Worm (Caenorhabditis elegans) whole organism, mixed stage, embryonic: ENCODE measurements around the gene ncx-9.

ENCODE experiments used
- M03D4.4 ChIP-seq: sonication (generic microtip); optimal IDR thresholded peaks from 2 replicates; lab custom pipeline; 2017; ENCODE audit warnings: mild to moderate bottlenecking, missing genetic modification characterization, missing compliant biosample characterization
- bed-3 ChIP-seq: fragments of 200-800 bp; sonication (Bioruptor generic); optimal IDR thresholded peaks from 3 replicates; lab custom pipeline; 2018; ENCODE audit warnings: mild to moderate bottlenecking, missing genetic modification characterization, moderate library complexity, missing compliant biosample characterization
- blmp-1 ChIP-seq: fragments of 150-350 bp; optimal IDR thresholded peaks from 2 replicates; lab custom pipeline; 2014; ENCODE audit warnings: missing biosample characterization, missing genetic modification characterization
- ceh-39 ChIP-seq: fragments of 150-350 bp; optimal IDR thresholded peaks from 2 replicates; lab custom pipeline; 2014; ENCODE audit warnings: missing biosample characterization, missing genetic modification characterization
- ceh-43 ChIP-seq: fragments of 200-800 bp; sonication (Bioruptor generic); optimal IDR thresholded peaks from 2 replicates; lab custom pipeline; 2018; ENCODE audit warnings: mild to moderate bottlenecking, missing genetic modification characterization, moderate library complexity, missing compliant biosample characterization
- ces-1 ChIP-seq: fragments of 150-350 bp; optimal IDR thresholded peaks from 2 replicates; lab custom pipeline; 2014; ENCODE audit warnings: missing biosample characterization, missing genetic modification reagents, missing genetic modification characterization
- cnd-1 ChIP-seq: fragments of 200-800 bp; sonication (Bioruptor generic); optimal IDR thresholded peaks from 2 replicates; lab custom pipeline; 2018; ENCODE audit warnings: mild to moderate bottlenecking, missing genetic modification characterization, missing compliant biosample characterization
- drap-1 ChIP-seq: fragments of 200-800 bp; sonication (Bioruptor generic); optimal IDR thresholded peaks from 3 replicates; lab custom pipeline; 2018; ENCODE audit warnings: mild to moderate bottlenecking, missing genetic modification characterization, missing compliant biosample characterization
- elt-3 ChIP-seq: fragments of 150-350 bp; optimal IDR thresholded peaks from 2 replicates; lab custom pipeline; 2014; ENCODE audit warnings: missing biosample characterization, missing genetic modification characterization
- flh-1 ChIP-seq: fragments of 200-800 bp; sonication (Bioruptor generic); optimal IDR thresholded peaks from 2 replicates; lab custom pipeline; 2018; ENCODE audit warnings: mild to moderate bottlenecking, missing genetic modification characterization, moderate library complexity, missing compliant biosample characterization
- ham-2 ChIP-seq: fragments of 200-800 bp; sonication (Bioruptor generic); optimal IDR thresholded peaks from 2 replicates; lab custom pipeline; 2018; ENCODE audit warnings: mild to moderate bottlenecking, missing genetic modification characterization, missing compliant biosample characterization
- hlh-1 ChIP-seq: fragments of 150-350 bp; optimal IDR thresholded peaks from 2 replicates; lab custom pipeline; 2014; ENCODE audit warnings: missing biosample characterization, missing genetic modification reagents, missing genetic modification characterization
- lin-13 ChIP-seq: fragments of 150-350 bp; optimal IDR thresholded peaks from 2 replicates; lab custom pipeline; 2014; ENCODE audit warnings: missing biosample characterization, missing genetic modification characterization
- lin-32 ChIP-seq: fragments of 200-800 bp; sonication (Bioruptor generic); optimal IDR thresholded peaks from 2 replicates; lab custom pipeline; 2018; ENCODE audit warnings: mild to moderate bottlenecking, missing genetic modification characterization, missing compliant biosample characterization
- mab-5 ChIP-seq: fragments of 150-350 bp; optimal IDR thresholded peaks from 2 replicates; lab custom pipeline; 2014; ENCODE audit warnings: missing biosample characterization, missing genetic modification characterization
- mep-1 ChIP-seq: fragments of 150-350 bp; optimal IDR thresholded peaks from 2 replicates; lab custom pipeline; 2017; ENCODE audit warnings: missing biosample characterization, missing genetic modification reagents, missing genetic modification characterization, inconsistent platforms
- mls-2 ChIP-seq: sonication (generic microtip); optimal IDR thresholded peaks from 2 replicates; lab custom pipeline; 2016; ENCODE audit warnings: mild to moderate bottlenecking, missing genetic modification characterization, moderate library complexity, missing compliant biosample characterization
- nhr-2 ChIP-seq: fragments of 150-350 bp; optimal IDR thresholded peaks from 2 replicates; lab custom pipeline; 2014; ENCODE audit warnings: missing biosample characterization, missing genetic modification characterization
- nhr-237 ChIP-seq: fragments of 150-350 bp; optimal IDR thresholded peaks from 2 replicates; lab custom pipeline; 2014; ENCODE audit warnings: missing biosample characterization, missing genetic modification characterization
- nhr-28 ChIP-seq: fragments of 150-350 bp; optimal IDR thresholded peaks from 2 replicates; lab custom pipeline; 2014; ENCODE audit warnings: missing biosample characterization, missing genetic modification characterization
- nhr-76 ChIP-seq: sonication (generic microtip); optimal IDR thresholded peaks from 2 replicates; lab custom pipeline; 2017; ENCODE audit warnings: missing biosample characterization, missing genetic modification characterization
- pha-4 ChIP-seq: fragments of 150-350 bp; optimal IDR thresholded peaks from 2 replicates; lab custom pipeline; 2018; ENCODE audit warnings: missing biosample characterization, missing genetic modification reagents, missing genetic modification characterization
- sem-2 ChIP-seq: fragments of 200-800 bp; sonication (Bioruptor generic); optimal IDR thresholded peaks from 2 replicates; lab custom pipeline; 2018; ENCODE audit warnings: mild to moderate bottlenecking, missing genetic modification characterization, missing compliant biosample characterization
- snpc-4 ChIP-seq: fragments of 150-350 bp; optimal IDR thresholded peaks from 2 replicates; lab custom pipeline; 2014; ENCODE audit warnings: missing biosample characterization, missing genetic modification characterization
- sptf-1 ChIP-seq: sonication (generic microtip); optimal IDR thresholded peaks from 2 replicates; lab custom pipeline; 2017; ENCODE audit warnings: mild to moderate bottlenecking, missing genetic modification characterization, moderate library complexity, missing compliant biosample characterization
- tbx-8 ChIP-seq: fragments of 200-800 bp; sonication (Bioruptor generic); optimal IDR thresholded peaks from 2 replicates; lab custom pipeline; 2018; ENCODE audit warnings: mild to moderate bottlenecking, missing genetic modification characterization, moderate library complexity, missing compliant biosample characterization
- unc-120 ChIP-seq: sonication (generic microtip); optimal IDR thresholded peaks from 2 replicates; lab custom pipeline; 2017; ENCODE audit warnings: missing genetic modification characterization, missing compliant biosample characterization; ENCODE audit not compliant: poor library complexity, severe bottlenecking
- unc-39 ChIP-seq: fragments of 150-350 bp; optimal IDR thresholded peaks from 2 replicates; lab custom pipeline; 2014; ENCODE audit warnings: missing biosample characterization, missing genetic modification characterization
- unc-62 ChIP-seq: fragments of 150-350 bp; optimal IDR thresholded peaks from 2 replicates; lab custom pipeline; 2014; ENCODE audit warnings: missing biosample characterization, missing genetic modification reagents, missing genetic modification characterization
- zip-8 ChIP-seq: fragments of 150-350 bp; optimal IDR thresholded peaks from 2 replicates; lab custom pipeline; 2014; ENCODE audit warnings: missing biosample characterization, missing genetic modification characterization
- ztf-11 ChIP-seq: fragments of 150-350 bp; optimal IDR thresholded peaks from 2 replicates; lab custom pipeline; 2014; ENCODE audit warnings: missing biosample characterization, missing genetic modification characterization

ncx-9 gene

ce11 chrV:4987097-4987496 lies 8.0 kb downstream of the ncx-9 start, which contains the start of gene ncx-8:
Gene ncx-8, minus strand, starts transcription at chrV:4987197.
- TF ChIP-seq ces-1 (GFP tag; lab: Kevin White, UChicago) (no peak), unc-39 (tag; lab: Kevin White, UChicago) (no peak), sem-2 (GFP tag; lab: Kevin White, UChicago) (no peak), nhr-2 (tag; lab: Kevin White, UChicago) (no peak), zip-8 (tag; lab: Kevin White, UChicago) (no peak), bed-3 (GFP tag; lab: Kevin White, UChicago) (no peak), flh-1 (no peak), cnd-1 (tag; lab: Kevin White, UChicago) (no peak), elt-3 (no peak), ceh-43 (no peak)
- TF ChIP-seq, all 35 proteins: peak for 0

- TF ChIP-seq ceh-43 = no peak
- TF ChIP-seq mep-1 (tag; lab: Kevin White, UChicago) = no peak
- no peak for TF ChIP-seq unc-62
- no peak for TF ChIP-seq ces-1 (GFP tag; lab: Kevin White, UChicago)
- TF ChIP-seq zip-8 (tag; lab: Kevin White, UChicago) = no peak
- no peak for TF ChIP-seq unc-120
- TF ChIP-seq sptf-1 (tag; lab: Kevin White, UChicago) = no peak
- TF ChIP-seq ztf-11 = no peak
- no peak for TF ChIP-seq M03D4.4 (tag; lab: Kevin White, UChicago)
- TF ChIP-seq drap-1 (GFP tag; lab: Kevin White, UChicago) = no peak
- TF ChIP-seq mab-5 (tag; lab: Kevin White, UChicago) = no peak
- no peak for TF ChIP-seq elt-3
- TF ChIP-seq sem-2 (GFP tag; lab: Kevin White, UChicago) = no peak
- TF ChIP-seq, all 35 proteins: peak for 0
Observed at ce11 chrV:4983091-4983490, 12.0 kb downstream of the ncx-9 start, which contains the start of gene srsx-13. Gene srsx-13, minus strand, starts transcription at chrV:4983191.

ce11 chrV:4980873-4981272 lies 14.2 kb downstream of the ncx-9 start, which contains the start of gene srsx-12:
Gene srsx-12, minus strand, starts transcription at chrV:4980973.
- no peak for TF ChIP-seq tbx-8 (GFP tag; lab: Kevin White, UChicago)
- no peak for TF ChIP-seq nhr-28 (tag; lab: Kevin White, UChicago)
- TF ChIP-seq nhr-2 (tag; lab: Kevin White, UChicago) = no peak
- TF ChIP-seq zip-8 (tag; lab: Kevin White, UChicago) = no peak
- no peak for TF ChIP-seq drap-1 (GFP tag; lab: Kevin White, UChicago)

- TF ChIP-seq nhr-237 (no peak), ces-1 (GFP tag; lab: Kevin White, UChicago) (no peak), unc-120 (no peak), snpc-4 (no peak), drap-1 (GFP tag; lab: Kevin White, UChicago) (no peak), lin-32 (no peak), pha-4 (tag; lab: Kevin White, UChicago) (no peak), sem-2 (GFP tag; lab: Kevin White, UChicago) (no peak), ceh-39 (tag; lab: Kevin White, UChicago) (no peak)
Observed at ce11 chrV:4980094-4980493, 15.0 kb downstream of the ncx-9 start.

ce11 chrV:4979060-4979459 lies 16.0 kb downstream of the ncx-9 start, which contains the start of gene srsx-11:
Gene srsx-11, minus strand, starts transcription at chrV:4979160.
- TF ChIP-seq ham-2 (GFP tag; lab: Kevin White, UChicago) (no peak), lin-13 (tag; lab: Kevin White, UChicago) (no peak), ceh-43 (no peak), nhr-76 (no peak), unc-39 (tag; lab: Kevin White, UChicago) (no peak), bed-3 (GFP tag; lab: Kevin White, UChicago) (no peak), elt-3 (no peak), cnd-1 (tag; lab: Kevin White, UChicago) (no peak), mep-1 (tag; lab: Kevin White, UChicago) (no peak), hlh-1 (no peak), unc-120 (no peak), mls-2 (tag; lab: Kevin White, UChicago) (no peak), pha-4 (tag; lab: Kevin White, UChicago) (no peak), tbx-8 (GFP tag; lab: Kevin White, UChicago) (no peak), flh-1 (no peak), unc-62 (no peak), lin-32 (no peak), ztf-11 (no peak), blmp-1 (tag; lab: Kevin White, UChicago) (no peak)
